Worm (Caenorhabditis elegans): ENCODE measurements around the gene ymel-1.

ce11 chrIII:10367355-10367909 is 48.5 kb upstream of the ymel-1 start:
- TF ChIP-seq dao-5 (tag; optimal IDR thresholded peaks at IDR 0.05) (no peak), him-1 (tag; optimal IDR thresholded peaks at IDR 0.05) (no peak)
